In the genomic region with DNA sequence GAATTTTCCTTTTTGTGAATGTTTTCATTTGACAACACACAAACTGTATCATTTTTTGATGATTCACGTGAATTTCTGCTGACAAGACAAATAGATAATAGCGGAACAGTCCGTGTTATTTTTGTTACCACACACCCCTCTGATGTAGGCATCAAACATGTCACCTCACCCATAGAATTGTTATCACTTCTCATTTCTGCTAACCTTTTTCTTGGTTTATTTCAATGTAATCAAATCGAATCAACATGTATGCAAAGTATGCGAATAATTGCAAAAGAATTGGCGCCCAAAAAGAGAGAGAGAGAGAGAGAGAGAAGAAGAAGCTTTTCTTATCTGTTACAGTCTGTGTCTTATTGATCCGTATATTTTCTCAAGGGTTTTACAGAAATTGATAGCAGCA, we compare ENCODE assay signal across 6 worm cellular contexts.
TF ChIP-seq lines count a peak whose summit lies in the region.

No protein-coding gene starts in this region.

TF ChIP-seq in whole organism, L1 larva, 84 proteins besides CTCF, POLR2A, EP300 and RAD21 (continues in another document):
- TF ChIP-seq egl-27 (tag; optimal IDR thresholded peaks at IDR 0.05; lab: Kevin White, UChicago) = no peak
- TF ChIP-seq lin-35 (GFP tag; optimal IDR thresholded peaks at IDR 0.05; lab: Kevin White, UChicago) = peak in 1 of 2 experiments; percentile 50
- no peak for TF ChIP-seq rnt-1 (tag; optimal IDR thresholded peaks at IDR 0.05; lab: Kevin White, UChicago)
- no peak for TF ChIP-seq pag-3 (tag; optimal IDR thresholded peaks at IDR 0.05; lab: Kevin White, UChicago; ENCODE audit: borderline replicate concordance, insufficient read depth)
- peak in 1 of 2 experiments; percentile 8 for TF ChIP-seq lsy-2 (tag; optimal IDR thresholded peaks at IDR 0.05; lab: Kevin White, UChicago)
- peak; percentile 40 for TF ChIP-seq lin-14 (GFP tag; optimal IDR thresholded peaks at IDR 0.05; lab: Kevin White, UChicago)
- TF ChIP-seq swsn-7 (tag; optimal IDR thresholded peaks at IDR 0.05; lab: Kevin White, UChicago) = no peak
- TF ChIP-seq C34B4.2 (tag; optimal IDR thresholded peaks at IDR 0.05; lab: Kevin White, UChicago) = no peak
- TF ChIP-seq grh-1 (GFP tag; IDR thresholded peaks at IDR 0.05; lab: Robert Waterston, UW) = no peak
- TF ChIP-seq ztf-11 (tag; optimal IDR thresholded peaks at IDR 0.05; lab: Kevin White, UChicago) = no peak
- TF ChIP-seq zag-1 (tag; optimal IDR thresholded peaks at IDR 0.05; lab: Kevin White, UChicago) = no peak
- TF ChIP-seq nhr-20 (tag; optimal IDR thresholded peaks at IDR 0.05; lab: Kevin White, UChicago) = peak; percentile 55
- TF ChIP-seq elt-2 (tag; optimal IDR thresholded peaks at IDR 0.05; lab: Kevin White, UChicago) = peak; percentile 83
- peak; percentile 20 for TF ChIP-seq snu-23 (GFP tag; optimal IDR thresholded peaks at IDR 0.05; lab: Kevin White, UChicago)

TF ChIP-seq in whole organism, L2 larva, 48 proteins besides CTCF, POLR2A, EP300 and RAD21:
- TF ChIP-seq crh-2 (tag; optimal IDR thresholded peaks at IDR 0.05; lab: Kevin White, UChicago) (peak; percentile 43), Y55F3AM.14 (GFP tag; optimal IDR thresholded peaks at IDR 0.05; lab: Kevin White, UChicago) (no peak), nhr-11 (tag; optimal IDR thresholded peaks at IDR 0.05; lab: Kevin White, UChicago) (no peak), mbf-1 (tag; optimal IDR thresholded peaks at IDR 0.05; lab: Kevin White, UChicago) (no peak), fos-1 (tag; optimal IDR thresholded peaks at IDR 0.05; lab: Kevin White, UChicago) (peak; percentile 52), sma-9 (GFP tag; optimal IDR thresholded peaks at IDR 0.05; lab: Kevin White, UChicago) (peak; percentile 60), sma-9 (tag; optimal IDR thresholded peaks at IDR 0.05; lab: Kevin White, UChicago) (no peak), gmeb-1 (tag; optimal IDR thresholded peaks at IDR 0.05; lab: Kevin White, UChicago) (peak; percentile 27), lin-39 (tag; optimal IDR thresholded peaks at IDR 0.05; lab: Kevin White, UChicago) (no peak)

TF ChIP-seq in whole organism, L3 larva, 47 proteins besides CTCF, POLR2A, EP300 and RAD21 (continues in another document):
- TF ChIP-seq nhr-23 (tag; optimal IDR thresholded peaks at IDR 0.05; lab: Kevin White, UChicago) = peak; percentile 18
- TF ChIP-seq nhr-67 (tag; optimal IDR thresholded peaks at IDR 0.05; lab: Kevin White, UChicago) = no peak
- peak; percentile 6 for TF ChIP-seq fos-1 (tag; optimal IDR thresholded peaks at IDR 0.05; lab: Kevin White, UChicago)
- TF ChIP-seq nhr-77 (tag; optimal IDR thresholded peaks at IDR 0.05; lab: Kevin White, UChicago) = no peak
- peak; percentile 50 for TF ChIP-seq pqm-1 (tag; optimal IDR thresholded peaks at IDR 0.05; lab: Kevin White, UChicago)
- TF ChIP-seq fkh-10 (GFP tag; optimal IDR thresholded peaks at IDR 0.05; lab: Kevin White, UChicago) = no peak
- TF ChIP-seq mdl-1 (tag; optimal IDR thresholded peaks at IDR 0.05; lab: Kevin White, UChicago) = no peak
- peak; percentile 0 for TF ChIP-seq nhr-25 (tag; optimal IDR thresholded peaks at IDR 0.05; lab: Kevin White, UChicago)
- TF ChIP-seq nhr-237 (tag; optimal IDR thresholded peaks at IDR 0.05; lab: Kevin White, UChicago) = no peak
- TF ChIP-seq ceh-9 (tag; optimal IDR thresholded peaks at IDR 0.05; lab: Kevin White, UChicago) = no peak
- TF ChIP-seq nhr-28 (tag; optimal IDR thresholded peaks at IDR 0.05; lab: Kevin White, UChicago) = no peak
- TF ChIP-seq elt-2 (tag; optimal IDR thresholded peaks at IDR 0.05; lab: Kevin White, UChicago) = peak; percentile 89
- no peak for TF ChIP-seq ztf-11 (tag; optimal IDR thresholded peaks at IDR 0.05; lab: Kevin White, UChicago)
- no peak for TF ChIP-seq unc-62 (GFP tag; optimal IDR thresholded peaks at IDR 0.05; lab: Kevin White, UChicago)
- TF ChIP-seq jun-1 (tag; optimal IDR thresholded peaks at IDR 0.05; lab: Kevin White, UChicago) = peak; percentile 54
- peak; percentile 42 for TF ChIP-seq ceh-28 (tag; optimal IDR thresholded peaks at IDR 0.05; lab: Kevin White, UChicago)
- TF ChIP-seq pha-4 (tag; optimal IDR thresholded peaks at IDR 0.05; lab: Kevin White, UChicago) = peak; percentile 64

TF ChIP-seq in whole organism, L4 larva, 104 proteins besides CTCF, POLR2A, EP300 and RAD21 (continues in another document):
- no peak for TF ChIP-seq aha-1 (tag; lab: Kevin White, UChicago)
- peak; percentile 75 for TF ChIP-seq hlh-11 (tag; optimal IDR thresholded peaks at IDR 0.05; lab: Kevin White, UChicago)
- TF ChIP-seq unc-62 (GFP tag; optimal IDR thresholded peaks at IDR 0.05 in 1 of 2; lab: Kevin White, UChicago) = peak in 1 of 2 experiments; percentile 69
- no peak for TF ChIP-seq unc-62 (tag; optimal IDR thresholded peaks at IDR 0.05; lab: Kevin White, UChicago)
- peak; percentile 68 for TF ChIP-seq nhr-77 (tag; optimal IDR thresholded peaks at IDR 0.05; lab: Kevin White, UChicago)
- TF ChIP-seq mxl-3 (GFP tag; optimal IDR thresholded peaks at IDR 0.05; lab: Kevin White, UChicago) = peak; percentile 33
- TF ChIP-seq nhr-48 (tag; optimal IDR thresholded peaks at IDR 0.05; lab: Kevin White, UChicago) = peak; percentile 19
- TF ChIP-seq hif-1 (tag; optimal IDR thresholded peaks at IDR 0.05; lab: Kevin White, UChicago) = no peak
- peak; percentile 68 for TF ChIP-seq php-3 (GFP tag; IDR thresholded peaks at IDR 0.05; lab: Robert Waterston, UW)
- TF ChIP-seq daf-16 (GFP tag; optimal IDR thresholded peaks at IDR 0.05; lab: Kevin White, UChicago) = no peak
- peak; percentile 95 for TF ChIP-seq daf-16 (tag; optimal IDR thresholded peaks at IDR 0.05; lab: Kevin White, UChicago)
- peak; percentile 93 for TF ChIP-seq nhr-28 (tag; optimal IDR thresholded peaks at IDR 0.05; lab: Kevin White, UChicago)
- TF ChIP-seq mxl-2 (GFP tag; conservative IDR thresholded peaks at IDR 0.05; lab: Robert Waterston, UW) = peak; percentile 79; the same call in 1 of the 2 replicates
- TF ChIP-seq dmd-6 (GFP tag; IDR thresholded peaks at IDR 0.05; lab: Robert Waterston, UW) = peak; percentile 78
- TF ChIP-seq pha-4 (GFP tag; IDR thresholded peaks at IDR 0.05; lab: Robert Waterston, UW) = no peak
- peak; percentile 42 for TF ChIP-seq pha-4 (tag; optimal IDR thresholded peaks at IDR 0.05; lab: Kevin White, UChicago)
- peak in 1 of 2 experiments; percentile 36 for TF ChIP-seq lsy-2 (tag; optimal IDR thresholded peaks at IDR 0.05; lab: Kevin White, UChicago)

TF ChIP-seq in whole organism, late embryonic, 69 proteins besides CTCF, POLR2A, EP300 and RAD21:
- TF ChIP-seq ceh-2 (tag; optimal IDR thresholded peaks at IDR 0.05; lab: Kevin White, UChicago) (no peak), elt-2 (tag; optimal IDR thresholded peaks at IDR 0.05; lab: Kevin White, UChicago) (peak; percentile 61), ztf-16 (tag; optimal IDR thresholded peaks at IDR 0.05; lab: Kevin White, UChicago) (no peak)

TF ChIP-seq in whole organism, young adult, 124 proteins besides CTCF, POLR2A, EP300 and RAD21:
- TF ChIP-seq ets-4 (GFP tag; optimal IDR thresholded peaks at IDR 0.05; lab: Kevin White, UChicago) (peak; percentile 10), nfya-2 (GFP tag; IDR thresholded peaks at IDR 0.05; lab: Robert Waterston, UW) (no peak), dpl-1 (GFP tag; optimal IDR thresholded peaks at IDR 0.05; lab: Kevin White, UChicago) (no peak), attf-5 (GFP tag; optimal IDR thresholded peaks at IDR 0.05; lab: Kevin White, UChicago) (peak; percentile 9), efl-1 (GFP tag; optimal IDR thresholded peaks at IDR 0.05; lab: Kevin White, UChicago) (no peak), unc-62 (GFP tag; optimal IDR thresholded peaks at IDR 0.05; lab: Kevin White, UChicago) (peak; percentile 38), him-1 (tag; optimal IDR thresholded peaks at IDR 0.05; lab: Kevin White, UChicago) (no peak), lsl-1 (GFP tag; optimal IDR thresholded peaks at IDR 0.05; lab: Kevin White, UChicago) (no peak), hsf-1 (GFP tag; IDR thresholded peaks at IDR 0.05; lab: Robert Waterston, UW) (no peak), atf-7 (tag; optimal IDR thresholded peaks at IDR 0.05; lab: Kevin White, UChicago) (peak; percentile 14), nhr-80 (tag; optimal IDR thresholded peaks at IDR 0.05; lab: Kevin White, UChicago) (peak; percentile 79)
